Worm (Caenorhabditis elegans) whole organism, L2 larva: Measurements from ENCODE around the gene D1022.4.

Experiments used
- C34F6.9 ChIP-seq: fragments of 150-350 bp; optimal IDR thresholded peaks from 2 replicates; lab custom pipeline; 2014; ENCODE audit warnings: missing biosample characterization, missing genetic modification characterization
- F13H6.1 ChIP-seq: sonication (generic microtip); optimal IDR thresholded peaks from 2 replicates; lab custom pipeline; 2016; ENCODE audit warnings: missing genetic modification characterization, missing compliant biosample characterization
- R02D3.7 ChIP-seq: fragments of 150-350 bp; optimal IDR thresholded peaks from 2 replicates; lab custom pipeline; 2014; ENCODE audit warnings: missing biosample characterization, missing genetic modification characterization
- Y55F3AM.14 ChIP-seq: fragments of 200-800 bp; sonication (Bioruptor generic); optimal IDR thresholded peaks from 2 replicates; lab custom pipeline; 2018; ENCODE audit warnings: mild to moderate bottlenecking, missing genetic modification characterization, missing compliant biosample characterization
- ZK546.5 ChIP-seq: sonication (generic microtip); optimal IDR thresholded peaks from 2 replicates; lab custom pipeline; 2017; ENCODE audit warnings: missing biosample characterization, missing genetic modification characterization
- alr-1 ChIP-seq: fragments of 150-350 bp; optimal IDR thresholded peaks from 2 replicates; lab custom pipeline; 2014; ENCODE audit warnings: missing biosample characterization, missing genetic modification characterization
- ama-1 ChIP-seq: fragments of 150-350 bp; optimal IDR thresholded peaks from 2 replicates; lab custom pipeline; 2018; ENCODE audit warnings: inconsistent platforms
- blmp-1 ChIP-seq: sonication (generic microtip); optimal IDR thresholded peaks from 2 replicates; lab custom pipeline; 2017; ENCODE audit warnings: missing genetic modification characterization, mild to moderate bottlenecking, missing compliant biosample characterization, antibody characterized with exemption, moderate library complexity; ENCODE audit not compliant: insufficient read depth
- ceh-16 ChIP-seq: fragments of 150-350 bp; optimal IDR thresholded peaks from 2 replicates; lab custom pipeline; 2014; ENCODE audit warnings: missing biosample characterization, missing genetic modification characterization
- ceh-82 ChIP-seq: fragments of 150-350 bp; optimal IDR thresholded peaks from 2 replicates; lab custom pipeline; 2014; ENCODE audit warnings: missing biosample characterization, missing genetic modification characterization
- crh-2 ChIP-seq: sonication (generic microtip); optimal IDR thresholded peaks from 2 replicates; lab custom pipeline; 2017; ENCODE audit warnings: missing biosample characterization, missing genetic modification characterization
- dmd-4 ChIP-seq: sonication (generic microtip); optimal IDR thresholded peaks from 2 replicates; lab custom pipeline; 2017; ENCODE audit warnings: missing biosample characterization, missing genetic modification characterization
- egl-27 ChIP-seq: sonication (generic microtip); optimal IDR thresholded peaks from 3 replicates; lab custom pipeline; 2017; ENCODE audit warnings: missing biosample characterization, missing genetic modification reagents, missing genetic modification characterization
- fos-1 ChIP-seq: fragments of 150-350 bp; optimal IDR thresholded peaks from 2 replicates; lab custom pipeline; 2014; ENCODE audit warnings: missing biosample characterization, missing genetic modification characterization
- lin-13 ChIP-seq: fragments of 150-350 bp; optimal IDR thresholded peaks from 2 replicates; lab custom pipeline; 2014; ENCODE audit warnings: missing biosample characterization, missing genetic modification reagents, missing genetic modification characterization
- lsy-2 ChIP-seq, 2 experiments: fragments of 150-350 bp in 1 of 2; sonication (generic microtip) in 1 of 2; optimal IDR thresholded peaks; 2 replicates each; lab custom pipeline; 2014 to 2017; ENCODE audit warnings: missing biosample characterization in 2 of 2, missing genetic modification characterization in 2 of 2
- mab-5 ChIP-seq: fragments of 150-350 bp; optimal IDR thresholded peaks from 2 replicates; lab custom pipeline; 2014; ENCODE audit warnings: missing biosample characterization, missing genetic modification characterization
- mbf-1 ChIP-seq: sonication (generic microtip); optimal IDR thresholded peaks from 2 replicates; lab custom pipeline; 2017; ENCODE audit warnings: missing biosample characterization, missing genetic modification characterization
- nhr-10 ChIP-seq: sonication (generic microtip); optimal IDR thresholded peaks from 2 replicates; lab custom pipeline; 2017; ENCODE audit warnings: missing biosample characterization, missing genetic modification characterization
- nhr-11 ChIP-seq: fragments of 150-350 bp; optimal IDR thresholded peaks from 2 replicates; lab custom pipeline; 2014; ENCODE audit warnings: missing biosample characterization, missing genetic modification characterization
- nhr-12 ChIP-seq: fragments of 150-350 bp; optimal IDR thresholded peaks from 2 replicates; lab custom pipeline; 2014; ENCODE audit warnings: missing biosample characterization, missing genetic modification characterization
- nhr-129 ChIP-seq: fragments of 150-350 bp; optimal IDR thresholded peaks from 2 replicates; lab custom pipeline; 2014; ENCODE audit warnings: missing biosample characterization, missing genetic modification characterization
- nhr-21 ChIP-seq: fragments of 150-350 bp; optimal IDR thresholded peaks from 2 replicates; lab custom pipeline; 2014; ENCODE audit warnings: missing biosample characterization, missing genetic modification characterization
- nhr-23 ChIP-seq: fragments of 150-350 bp; optimal IDR thresholded peaks from 2 replicates; lab custom pipeline; 2014; ENCODE audit warnings: missing biosample characterization, missing genetic modification reagents, missing genetic modification characterization
- nhr-237 ChIP-seq: fragments of 150-350 bp; optimal IDR thresholded peaks from 2 replicates; lab custom pipeline; 2014; ENCODE audit warnings: missing biosample characterization, missing genetic modification characterization
- nhr-25 ChIP-seq: fragments of 150-350 bp; sonication (generic microtip); optimal IDR thresholded peaks from 3 replicates; lab custom pipeline; 2014; ENCODE audit warnings: missing biosample characterization, missing genetic modification characterization
- sem-4 ChIP-seq: fragments of 150-350 bp; optimal IDR thresholded peaks from 2 replicates; lab custom pipeline; 2014; ENCODE audit warnings: missing biosample characterization, missing genetic modification reagents, missing genetic modification characterization
- sma-3 ChIP-seq: sonication (generic microtip); optimal IDR thresholded peaks from 2 replicates; lab custom pipeline; 2016; ENCODE audit warnings: missing genetic modification reagents, missing genetic modification characterization, missing compliant biosample characterization
- sma-9 ChIP-seq, 2 experiments: fragments of 150-350 bp in 1 of 2; sonication (generic microtip) in 1 of 2; optimal IDR thresholded peaks; 2 replicates each; lab custom pipeline; 2014 to 2016; ENCODE audit warnings: missing genetic modification characterization in 2 of 2, mild to moderate bottlenecking in 1 of 2, missing biosample characterization in 1 of 2, missing compliant biosample characterization in 1 of 2, missing genetic modification reagents in 1 of 2, moderate library complexity in 1 of 2
- zag-1 ChIP-seq: fragments of 150-350 bp; optimal IDR thresholded peaks from 2 replicates; lab custom pipeline; 2014; ENCODE audit warnings: missing biosample characterization, missing genetic modification characterization
- ztf-1 ChIP-seq: fragments of 200-800 bp; sonication (Bioruptor generic); conservative IDR thresholded peaks from 2 replicates; pipeline ENCODE4 v1.3.6; 2022; ENCODE audit warnings: missing genetic modification characterization, missing compliant biosample characterization
- ztf-11 ChIP-seq: sonication (generic microtip); optimal IDR thresholded peaks from 2 replicates; lab custom pipeline; 2017; ENCODE audit warnings: missing biosample characterization, missing genetic modification characterization

The D1022.4 gene

DNA sequence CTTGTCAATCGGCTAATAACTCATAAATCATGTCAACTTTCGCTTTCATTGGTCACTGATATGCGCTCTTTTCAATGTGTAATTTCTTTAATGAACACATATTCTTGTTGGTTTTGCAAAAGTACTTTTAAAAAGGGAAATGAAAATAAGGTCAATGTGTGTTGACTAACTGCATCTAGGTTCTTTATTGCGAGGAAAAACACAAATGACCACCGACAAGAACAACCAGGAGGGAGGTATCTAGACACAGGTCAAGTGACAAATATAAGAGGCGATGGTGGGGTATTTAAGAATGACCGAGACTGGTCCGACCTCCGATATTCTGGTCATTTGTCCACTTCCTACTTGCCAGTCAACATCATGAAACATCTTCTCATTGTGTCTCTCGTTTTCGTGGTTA is 39.0 kb upstream of the D1022.4 start, which contains the start of gene spi-1:
spi-1 (plus strand) TSS at position 178 of the 400 bp plus-strand sequence.
- TF ChIP-seq blmp-1 = peak; percentile 67
- TF ChIP-seq nhr-25 (tag; lab: Kevin White, UChicago) = no peak

DNA sequence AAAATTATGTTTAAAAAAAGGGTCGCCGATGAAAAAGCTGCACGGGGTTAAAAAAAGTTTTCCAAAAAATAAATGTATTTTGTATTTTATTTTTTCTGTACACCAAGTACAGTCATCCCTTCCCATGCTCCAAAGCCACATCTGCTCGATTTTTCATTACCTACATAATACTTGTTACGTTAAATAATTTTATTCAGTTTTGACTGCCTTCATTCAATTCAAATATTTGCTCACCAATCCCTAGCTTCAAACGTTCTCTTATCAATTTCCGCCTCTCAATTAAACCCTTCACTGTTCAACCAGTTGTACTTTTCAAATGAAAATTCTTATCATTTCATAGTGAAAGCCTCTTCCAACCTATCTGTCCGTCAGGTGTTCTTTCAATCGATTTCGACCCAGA is 37.1 kb upstream of the D1022.4 start, which contains the start of gene R10H1.1:
R10H1.1 (plus strand) TSS at position 301 of the 400 bp plus-strand sequence.
- TF ChIP-seq nhr-129 (no peak), egl-27 (tag; lab: Kevin White, UChicago) (no peak), C34F6.9 (tag; lab: Kevin White, UChicago) (no peak), lsy-2 (tag; optimal IDR thresholded peaks at IDR 0.05; lab: Kevin White, UChicago) (no peak), ceh-16 (tag; lab: Kevin White, UChicago) (no peak), nhr-10 (tag; lab: Kevin White, UChicago) (no peak), nhr-25 (tag; lab: Kevin White, UChicago) (no peak), mab-5 (no peak), nhr-237 (tag; lab: Kevin White, UChicago) (no peak), sem-4 (tag; lab: Kevin White, UChicago) (no peak), fos-1 (no peak), ceh-82 (tag; lab: Kevin White, UChicago) (no peak), dmd-4 (tag; lab: Kevin White, UChicago) (no peak), ztf-1 (no peak), nhr-11 (tag; lab: Kevin White, UChicago) (no peak), nhr-23 (tag; lab: Kevin White, UChicago) (no peak), R02D3.7 (no peak), ama-1 (lab: Kevin White, UChicago) (no peak), ZK546.5 (tag; lab: Kevin White, UChicago) (no peak), nhr-21 (tag; lab: Kevin White, UChicago) (no peak)

DNA sequence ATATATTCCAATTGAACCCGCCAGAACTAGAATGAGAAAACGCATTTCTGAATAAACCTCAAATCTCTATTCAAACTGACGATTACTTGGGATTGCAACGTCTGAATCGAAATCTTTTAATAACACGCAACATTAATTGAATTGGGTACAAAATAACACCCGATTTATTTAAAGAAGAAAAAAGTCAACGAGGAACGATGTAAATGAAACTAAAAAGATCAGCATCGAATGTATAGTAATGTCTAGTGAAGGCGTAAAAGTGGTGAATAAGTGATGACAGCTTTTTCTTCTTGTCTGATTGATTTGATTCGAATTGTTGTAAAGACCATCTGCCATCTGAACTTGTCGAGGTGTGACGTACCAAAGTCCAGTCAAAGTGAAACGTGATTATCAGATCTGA is 36.5 kb upstream of the D1022.4 start, which contains the start of gene nas-23:
nas-23 (minus strand) TSS at position 101 of the 400 bp plus-strand sequence.
- TF ChIP-seq R02D3.7 (no peak), nhr-21 (tag; lab: Kevin White, UChicago) (no peak)

DNA sequence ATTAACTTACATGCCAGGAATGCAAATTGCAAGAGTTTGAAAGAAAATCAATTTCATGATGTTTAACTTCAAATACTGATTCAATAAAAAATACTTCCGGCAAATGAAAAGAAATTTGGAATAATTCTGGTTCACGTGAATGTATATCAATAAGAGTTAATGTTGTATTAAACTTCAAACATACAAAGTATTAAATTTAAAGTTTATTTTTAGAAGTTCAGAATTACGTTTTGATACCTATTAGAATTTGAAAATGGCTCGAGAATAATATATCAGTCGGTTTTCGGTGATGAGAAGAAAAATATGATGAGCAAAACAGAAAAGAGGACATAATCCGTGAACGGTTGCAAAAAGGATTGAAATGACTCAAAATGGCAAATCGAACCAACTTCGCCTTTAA is 32.5 kb upstream of the D1022.4 start, which contains the start of gene D1022.9:
D1022.9 (minus strand) TSS at position 101 of the 400 bp plus-strand sequence.
- TF ChIP-seq mbf-1 (tag; lab: Kevin White, UChicago) (no peak), nhr-21 (tag; lab: Kevin White, UChicago) (no peak), nhr-11 (tag; lab: Kevin White, UChicago) (no peak), blmp-1 (no peak), nhr-12 (tag; lab: Kevin White, UChicago) (no peak), crh-2 (tag; lab: Kevin White, UChicago) (no peak), sma-9 (GFP tag; optimal IDR thresholded peaks at IDR 0.05; lab: Kevin White, UChicago) (no peak), sma-9 (tag; optimal IDR thresholded peaks at IDR 0.05; lab: Kevin White, UChicago) (no peak), F13H6.1 (tag; lab: Kevin White, UChicago) (no peak), alr-1 (tag; lab: Kevin White, UChicago) (no peak), ceh-16 (tag; lab: Kevin White, UChicago) (no peak), sma-3 (GFP tag; lab: Kevin White, UChicago) (no peak), lin-13 (GFP tag; lab: Kevin White, UChicago) (no peak), egl-27 (tag; lab: Kevin White, UChicago) (no peak), ama-1 (lab: Kevin White, UChicago) (no peak)

DNA sequence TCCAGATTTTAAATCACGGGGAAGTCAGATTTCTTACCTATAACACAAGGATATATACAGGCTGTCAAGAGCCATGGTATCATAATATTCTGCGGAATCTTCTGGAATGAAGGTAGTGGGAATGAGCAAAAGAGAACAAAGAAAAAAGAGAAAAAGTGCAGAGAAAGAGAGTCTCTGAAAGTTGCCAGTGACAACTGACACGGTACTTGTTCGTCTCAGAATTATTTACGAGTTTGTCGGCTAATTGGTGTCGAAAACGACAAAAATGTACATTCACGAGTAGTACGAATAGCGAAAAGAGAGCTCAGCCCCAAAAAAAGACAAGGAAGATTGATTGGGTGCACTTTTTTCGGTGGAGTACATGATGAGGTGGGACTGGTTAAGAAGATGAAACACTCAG is 25.9 kb upstream of the D1022.4 start, which contains the start of gene cah-2:
cah-2 (minus strand) TSS at position 101 of the 400 bp plus-strand sequence.
- no peak for TF ChIP-seq dmd-4 (tag; lab: Kevin White, UChicago)
- no peak for TF ChIP-seq sma-3 (GFP tag; lab: Kevin White, UChicago)
- no peak for TF ChIP-seq nhr-237 (tag; lab: Kevin White, UChicago)
- no peak for TF ChIP-seq Y55F3AM.14 (GFP tag; lab: Kevin White, UChicago)
- no peak for TF ChIP-seq lsy-2 (tag; optimal IDR thresholded peaks at IDR 0.05; lab: Kevin White, UChicago)
- TF ChIP-seq F13H6.1 (tag; lab: Kevin White, UChicago) = no peak
- no peak for TF ChIP-seq nhr-12 (tag; lab: Kevin White, UChicago)
- TF ChIP-seq sma-9 (GFP tag; optimal IDR thresholded peaks at IDR 0.05; lab: Kevin White, UChicago) = no peak
- TF ChIP-seq sma-9 (tag; optimal IDR thresholded peaks at IDR 0.05; lab: Kevin White, UChicago) = no peak
- no peak for TF ChIP-seq zag-1 (tag; lab: Kevin White, UChicago)
- TF ChIP-seq ztf-11 (tag; lab: Kevin White, UChicago) = no peak
- no peak for TF ChIP-seq ztf-1
